Worm (Caenorhabditis elegans) whole organism, mixed stage, embryonic: ENCODE results near the gene utp-20.

ENCODE experiments used
- bed-3 ChIP-seq: fragments of 200-800 bp; sonication (Bioruptor generic); optimal IDR thresholded peaks from 3 replicates; lab custom pipeline; 2018; ENCODE audit warnings: mild to moderate bottlenecking, missing genetic modification characterization, moderate library complexity, missing compliant biosample characterization
- ceh-39 ChIP-seq: fragments of 150-350 bp; optimal IDR thresholded peaks from 2 replicates; lab custom pipeline; 2014; ENCODE audit warnings: missing biosample characterization, missing genetic modification characterization
- ceh-43 ChIP-seq: fragments of 200-800 bp; sonication (Bioruptor generic); optimal IDR thresholded peaks from 2 replicates; lab custom pipeline; 2018; ENCODE audit warnings: mild to moderate bottlenecking, missing genetic modification characterization, moderate library complexity, missing compliant biosample characterization
- ceh-83 ChIP-seq: fragments of 200-800 bp; sonication (Bioruptor generic); optimal IDR thresholded peaks from 2 replicates; lab custom pipeline; 2018; ENCODE audit warnings: mild to moderate bottlenecking, missing genetic modification characterization, missing compliant biosample characterization
- ces-1 ChIP-seq: fragments of 150-350 bp; optimal IDR thresholded peaks from 2 replicates; lab custom pipeline; 2014; ENCODE audit warnings: missing biosample characterization, missing genetic modification reagents, missing genetic modification characterization
- cnd-1 ChIP-seq: fragments of 200-800 bp; sonication (Bioruptor generic); optimal IDR thresholded peaks from 2 replicates; lab custom pipeline; 2018; ENCODE audit warnings: mild to moderate bottlenecking, missing genetic modification characterization, missing compliant biosample characterization
- elt-1 ChIP-seq: sonication (generic microtip); optimal IDR thresholded peaks from 2 replicates; lab custom pipeline; 2017; ENCODE audit warnings: missing genetic modification characterization, mild to moderate bottlenecking, missing compliant biosample characterization, antibody characterized with exemption, moderate library complexity, borderline replicate concordance; ENCODE audit not compliant: insufficient read depth
- elt-3 ChIP-seq: fragments of 150-350 bp; optimal IDR thresholded peaks from 2 replicates; lab custom pipeline; 2014; ENCODE audit warnings: missing biosample characterization, missing genetic modification characterization
- flh-1 ChIP-seq: fragments of 200-800 bp; sonication (Bioruptor generic); optimal IDR thresholded peaks from 2 replicates; lab custom pipeline; 2018; ENCODE audit warnings: mild to moderate bottlenecking, missing genetic modification characterization, moderate library complexity, missing compliant biosample characterization
- ham-2 ChIP-seq: fragments of 200-800 bp; sonication (Bioruptor generic); optimal IDR thresholded peaks from 2 replicates; lab custom pipeline; 2018; ENCODE audit warnings: mild to moderate bottlenecking, missing genetic modification characterization, missing compliant biosample characterization
- hlh-1 ChIP-seq: fragments of 150-350 bp; optimal IDR thresholded peaks from 2 replicates; lab custom pipeline; 2014; ENCODE audit warnings: missing biosample characterization, missing genetic modification reagents, missing genetic modification characterization
- lin-13 ChIP-seq: fragments of 150-350 bp; optimal IDR thresholded peaks from 2 replicates; lab custom pipeline; 2014; ENCODE audit warnings: missing biosample characterization, missing genetic modification characterization
- lin-32 ChIP-seq: fragments of 200-800 bp; sonication (Bioruptor generic); optimal IDR thresholded peaks from 2 replicates; lab custom pipeline; 2018; ENCODE audit warnings: mild to moderate bottlenecking, missing genetic modification characterization, missing compliant biosample characterization
- lsy-2 ChIP-seq: fragments of 150-350 bp; optimal IDR thresholded peaks from 2 replicates; lab custom pipeline; 2014; ENCODE audit warnings: missing biosample characterization, missing genetic modification characterization
- mab-5 ChIP-seq: fragments of 150-350 bp; optimal IDR thresholded peaks from 2 replicates; lab custom pipeline; 2014; ENCODE audit warnings: missing biosample characterization, missing genetic modification characterization
- mep-1 ChIP-seq: fragments of 150-350 bp; optimal IDR thresholded peaks from 2 replicates; lab custom pipeline; 2017; ENCODE audit warnings: missing biosample characterization, missing genetic modification reagents, missing genetic modification characterization, inconsistent platforms
- mls-2 ChIP-seq: sonication (generic microtip); optimal IDR thresholded peaks from 2 replicates; lab custom pipeline; 2016; ENCODE audit warnings: mild to moderate bottlenecking, missing genetic modification characterization, moderate library complexity, missing compliant biosample characterization
- nhr-2 ChIP-seq: fragments of 150-350 bp; optimal IDR thresholded peaks from 2 replicates; lab custom pipeline; 2014; ENCODE audit warnings: missing biosample characterization, missing genetic modification characterization
- nhr-237 ChIP-seq: fragments of 150-350 bp; optimal IDR thresholded peaks from 2 replicates; lab custom pipeline; 2014; ENCODE audit warnings: missing biosample characterization, missing genetic modification characterization
- nhr-28 ChIP-seq: fragments of 150-350 bp; optimal IDR thresholded peaks from 2 replicates; lab custom pipeline; 2014; ENCODE audit warnings: missing biosample characterization, missing genetic modification characterization
- nhr-76 ChIP-seq: sonication (generic microtip); optimal IDR thresholded peaks from 2 replicates; lab custom pipeline; 2017; ENCODE audit warnings: missing biosample characterization, missing genetic modification characterization
- pha-4 ChIP-seq: fragments of 150-350 bp; optimal IDR thresholded peaks from 2 replicates; lab custom pipeline; 2018; ENCODE audit warnings: missing biosample characterization, missing genetic modification reagents, missing genetic modification characterization
- sem-2 ChIP-seq: fragments of 200-800 bp; sonication (Bioruptor generic); optimal IDR thresholded peaks from 2 replicates; lab custom pipeline; 2018; ENCODE audit warnings: mild to moderate bottlenecking, missing genetic modification characterization, missing compliant biosample characterization
- snpc-4 ChIP-seq: fragments of 150-350 bp; optimal IDR thresholded peaks from 2 replicates; lab custom pipeline; 2014; ENCODE audit warnings: missing biosample characterization, missing genetic modification characterization
- tbx-8 ChIP-seq: fragments of 200-800 bp; sonication (Bioruptor generic); optimal IDR thresholded peaks from 2 replicates; lab custom pipeline; 2018; ENCODE audit warnings: mild to moderate bottlenecking, missing genetic modification characterization, moderate library complexity, missing compliant biosample characterization
- unc-120 ChIP-seq: sonication (generic microtip); optimal IDR thresholded peaks from 2 replicates; lab custom pipeline; 2017; ENCODE audit warnings: missing genetic modification characterization, missing compliant biosample characterization; ENCODE audit not compliant: poor library complexity, severe bottlenecking
- unc-39 ChIP-seq: fragments of 150-350 bp; optimal IDR thresholded peaks from 2 replicates; lab custom pipeline; 2014; ENCODE audit warnings: missing biosample characterization, missing genetic modification characterization
- zip-8 ChIP-seq: fragments of 150-350 bp; optimal IDR thresholded peaks from 2 replicates; lab custom pipeline; 2014; ENCODE audit warnings: missing biosample characterization, missing genetic modification characterization

utp-20 gene

ce11 chrII:6597507-6597906 lies 61.3 kb downstream of the utp-20 start:
- no peak for TF ChIP-seq nhr-237 (tag; lab: Kevin White, UChicago)
- no peak for TF ChIP-seq lsy-2 (tag; lab: Kevin White, UChicago)
- TF ChIP-seq sem-2 (GFP tag; lab: Kevin White, UChicago): no peak
- no peak for TF ChIP-seq mab-5 (tag; lab: Kevin White, UChicago)
- no peak for TF ChIP-seq lin-13 (tag; lab: Kevin White, UChicago)
- no peak for TF ChIP-seq nhr-2 (tag; lab: Kevin White, UChicago)
- TF ChIP-seq snpc-4: no peak
- no peak for TF ChIP-seq unc-120 (tag; lab: Kevin White, UChicago)
- TF ChIP-seq ham-2: no peak
- no peak for TF ChIP-seq ces-1
- TF ChIP-seq ceh-83 (GFP tag; lab: Kevin White, UChicago): no peak
- TF ChIP-seq pha-4 (tag; lab: Kevin White, UChicago): no peak
- no peak for TF ChIP-seq mls-2

ce11 chrII:6598050-6598449 lies 61.9 kb downstream of the utp-20 start, which contains the start of gene dnj-8:
Gene dnj-8 (minus strand): TSS chrII:6598080.
- TF ChIP-seq lin-13 (tag; lab: Kevin White, UChicago): no peak
- no peak for TF ChIP-seq elt-1 (tag; lab: Kevin White, UChicago)
- no peak for TF ChIP-seq mep-1 (tag; lab: Kevin White, UChicago)
- TF ChIP-seq zip-8 (tag; lab: Kevin White, UChicago): no peak
- no peak for TF ChIP-seq ceh-43
- TF ChIP-seq bed-3 (GFP tag; lab: Kevin White, UChicago): no peak
- no peak for TF ChIP-seq hlh-1
- no peak for TF ChIP-seq unc-39
- no peak for TF ChIP-seq mls-2

ce11 chrII:6600973-6601372 lies 64.8 kb downstream of the utp-20 start, which contains the start of gene vps-33.2:
Gene vps-33.2 (plus strand): TSS chrII:6601216.
- TF ChIP-seq unc-39 (no peak), elt-3 (tag; lab: Kevin White, UChicago) (no peak), nhr-28 (no peak), lsy-2 (tag; lab: Kevin White, UChicago) (no peak), hlh-1 (no peak), cnd-1 (tag; lab: Kevin White, UChicago) (peak; percentile 29), tbx-8 (GFP tag; lab: Kevin White, UChicago) (no peak), elt-1 (tag; lab: Kevin White, UChicago) (no peak), ceh-43 (no peak), sem-2 (GFP tag; lab: Kevin White, UChicago) (no peak), ceh-39 (tag; lab: Kevin White, UChicago) (peak; percentile 19), lin-32 (GFP tag; lab: Kevin White, UChicago) (no peak), ham-2 (peak; percentile 79), pha-4 (tag; lab: Kevin White, UChicago) (peak; percentile 42), nhr-76 (no peak), bed-3 (GFP tag; lab: Kevin White, UChicago) (no peak), lin-13 (tag; lab: Kevin White, UChicago) (peak; percentile 6), flh-1 (GFP tag; lab: Kevin White, UChicago) (no peak)
